Worm (Caenorhabditis elegans) whole organism, L3 larva: ENCODE results near the gene pfs-2.
A peak's percentile ranks its signal among the peaks of the same experiment; 100 is the strongest.

ENCODE experiments used
- R02D3.7 ChIP-seq: fragments of 150-350 bp; optimal IDR thresholded peaks from 2 replicates; lab custom pipeline; 2014; ENCODE audit warnings: missing biosample characterization, missing genetic modification characterization
- aly-2 ChIP-seq: fragments of 150-350 bp; optimal IDR thresholded peaks from 2 replicates; lab custom pipeline; 2014; ENCODE audit warnings: missing biosample characterization, missing genetic modification characterization
- ama-1 ChIP-seq: fragments of 150-350 bp; optimal IDR thresholded peaks from 2 replicates; lab custom pipeline; 2018
- fos-1 ChIP-seq: fragments of 150-350 bp; optimal IDR thresholded peaks from 2 replicates; lab custom pipeline; 2014; ENCODE audit warnings: missing biosample characterization, missing genetic modification characterization
- nfya-1 ChIP-seq: sonication (generic microtip); optimal IDR thresholded peaks from 2 replicates; lab custom pipeline; 2017; ENCODE audit warnings: missing genetic modification characterization, mild to moderate bottlenecking, missing compliant biosample characterization, antibody characterized with exemption, moderate library complexity; ENCODE audit not compliant: insufficient read depth
- nhr-237 ChIP-seq: fragments of 150-350 bp; optimal IDR thresholded peaks from 2 replicates; lab custom pipeline; 2014; ENCODE audit warnings: missing biosample characterization, missing genetic modification characterization
- nhr-25 ChIP-seq: sonication (generic microtip); optimal IDR thresholded peaks from 2 replicates; lab custom pipeline; 2017; ENCODE audit warnings: missing biosample characterization, missing genetic modification characterization
- snpc-4 ChIP-seq: fragments of 150-350 bp; optimal IDR thresholded peaks from 2 replicates; lab custom pipeline; 2014; ENCODE audit warnings: missing biosample characterization, missing genetic modification characterization

ce11 chrII:14399595-14399994 is 41.4 kb downstream of the pfs-2 start:
- TF ChIP-seq R02D3.7 (tag; lab: Kevin White, UChicago) (no peak), aly-2 (tag; lab: Kevin White, UChicago) (no peak), nfya-1 (peak; percentile 91), snpc-4 (tag; lab: Kevin White, UChicago) (peak; percentile 89), fos-1 (tag; lab: Kevin White, UChicago) (no peak), nhr-237 (tag; lab: Kevin White, UChicago) (no peak), ama-1 (lab: Kevin White, UChicago) (no peak), nhr-25 (tag; lab: Kevin White, UChicago) (peak; percentile 85)
